Fruit fly (Drosophila melanogaster): ENCODE data around the gene RpS27.
A peak's percentile ranks its signal among the peaks of the same experiment; 100 is the strongest.

The RpS27 gene

dm6 chr3R:25232271-25232989, 14.9 kb downstream of the RpS27 start, which contains the start of gene Cad96Cb (continued):
- TF ChIP-seq gfzf (GFP tag; optimal IDR thresholded peaks at IDR 0.05) (no peak), H15 (GFP tag; IDR thresholded peaks at IDR 0.05) (peak; percentile 64; the same call in 1 of the 3 replicates), CG7271 (tag; optimal IDR thresholded peaks at IDR 0.05) (no peak), pita (GFP tag; optimal IDR thresholded peaks at IDR 0.05) (no peak), toy (GFP tag; IDR thresholded peaks at IDR 0.05) (no peak), CG6791 (GFP tag; IDR thresholded peaks at IDR 0.05; ENCODE audit: partially characterized antibody) (no peak), jigr1 (GFP tag; IDR thresholded peaks at IDR 0.05) (0 out of 3 replicates have a peak, but pooled peaks have one; percentile 15), slou (GFP tag; optimal IDR thresholded peaks at IDR 0.05) (peak; percentile 35), CG9932 (GFP tag; IDR thresholded peaks at IDR 0.05) (no peak), Dref (GFP tag; IDR thresholded peaks at IDR 0.05) (no peak), Doc2 (GFP tag; IDR thresholded peaks at IDR 0.05) (no peak), tgo (GFP tag; IDR thresholded peaks at IDR 0.05) (peak; percentile 64), Dp (GFP tag; optimal IDR thresholded peaks at IDR 0.05) (no peak), CG14050 (GFP tag; IDR thresholded peaks at IDR 0.05) (peak; percentile 43; the same call in 1 of the 3 replicates), unpg (GFP tag; optimal IDR thresholded peaks at IDR 0.05) (peak; percentile 82), B-H2 (GFP tag; optimal IDR thresholded peaks at IDR 0.05) (no peak), CG12071 (GFP tag; optimal IDR thresholded peaks at IDR 0.05) (peak; percentile 43), CG4404 (GFP tag; IDR thresholded peaks at IDR 0.05) (peak; percentile 49), fu2 (GFP tag; optimal IDR thresholded peaks at IDR 0.05) (peak; percentile 29), CG31224 (GFP tag; IDR thresholded peaks at IDR 0.05) (no peak), CG6854 (GFP tag; optimal IDR thresholded peaks at IDR 0.05) (peak; percentile 72), pnt (GFP tag; optimal IDR thresholded peaks at IDR 0.05) (peak; percentile 74), exex (tag; optimal IDR thresholded peaks at IDR 0.05) (no peak), p53 (GFP tag; optimal IDR thresholded peaks at IDR 0.05) (no peak), CG11085 (GFP tag; IDR thresholded peaks at IDR 0.05) (no peak), Lhr (GFP tag; optimal IDR thresholded peaks at IDR 0.05) (peak; percentile 68), CG3407 (GFP tag; optimal IDR thresholded peaks at IDR 0.05) (peak; percentile 85), CG10462 (GFP tag; optimal IDR thresholded peaks at IDR 0.05) (peak; percentile 72), trh (GFP tag; optimal IDR thresholded peaks at IDR 0.05) (peak; percentile 6), ro (GFP tag; IDR thresholded peaks at IDR 0.05) (no peak), CG18619 (GFP tag; optimal IDR thresholded peaks at IDR 0.05) (peak; percentile 82), CG13624 (GFP tag; optimal IDR thresholded peaks at IDR 0.05) (no peak), ato (GFP tag; IDR thresholded peaks at IDR 0.05; ENCODE audit: partially characterized antibody) (no peak), pfk (GFP tag; optimal IDR thresholded peaks at IDR 0.05) (no peak), Side (GFP tag; optimal IDR thresholded peaks at IDR 0.05) (peak; percentile 71), CG18476 (GFP tag; optimal IDR thresholded peaks at IDR 0.05) (peak; percentile 80), hkb (optimal IDR thresholded peaks at IDR 0.05) (no peak), hkb (GFP tag; IDR thresholded peaks at IDR 0.05) (peak; percentile 79), schlank (tag; optimal IDR thresholded peaks at IDR 0.05) (no peak), disco-r (GFP tag; optimal IDR thresholded peaks at IDR 0.05) (peak; percentile 73), MBD-R2 (GFP tag; IDR thresholded peaks at IDR 0.05) (no peak), mam (GFP tag; optimal IDR thresholded peaks at IDR 0.05) (peak; percentile 53), trem (tag; optimal IDR thresholded peaks at IDR 0.05) (peak; percentile 76), salm (tag; optimal IDR thresholded peaks at IDR 0.05) (peak; percentile 77), ara (GFP tag; IDR thresholded peaks at IDR 0.05) (peak; percentile 65; the same call in 1 of the 2 replicates), CG17385 (GFP tag; optimal IDR thresholded peaks at IDR 0.05) (peak; percentile 82), CG5245 (GFP tag; optimal IDR thresholded peaks at IDR 0.05) (peak; percentile 82), CG8359 (GFP tag; optimal IDR thresholded peaks at IDR 0.05; ENCODE audit: borderline replicate concordance) (peak; percentile 76), CG1832 (GFP tag; optimal IDR thresholded peaks at IDR 0.05) (no peak), Sox102F (GFP tag; optimal IDR thresholded peaks at IDR 0.05) (peak; percentile 86), br (optimal IDR thresholded peaks at IDR 0.05) (no peak)

Measured in whole organism, embryonic.